Worm (Caenorhabditis elegans) whole organism, late embryonic: ENCODE measurements around the gene gap-1.

Source experiments
- K02D7.2 ChIP-seq: sonication (generic microtip); optimal IDR thresholded peaks from 2 replicates; lab custom pipeline; 2017; ENCODE audit warnings: mild to moderate bottlenecking, missing genetic modification characterization, missing compliant biosample characterization
- pha-4 ChIP-seq: fragments of 150-350 bp; optimal IDR thresholded peaks from 2 replicates; lab custom pipeline; 2018; ENCODE audit warnings: missing biosample characterization, missing genetic modification reagents, missing genetic modification characterization
- zip-5 ChIP-seq: sonication (generic microtip); optimal IDR thresholded peaks from 2 replicates; lab custom pipeline; 2016; ENCODE audit warnings: missing genetic modification characterization, missing compliant biosample characterization

ce11 chrX:2180588-2180987 is 11.7 kb upstream of the gap-1 start, which contains the start of gene F48B9.1:
- no peak for TF ChIP-seq zip-5 (tag; lab: Kevin White, UChicago)
- TF ChIP-seq pha-4 (tag; lab: Kevin White, UChicago): no peak
- TF ChIP-seq K02D7.2 (tag; lab: Kevin White, UChicago): no peak
